Worm (Caenorhabditis elegans): ENCODE measurements around the gene srt-69.

- TF ChIP-seq F55B11.4 (tag; optimal IDR thresholded peaks at IDR 0.05; ENCODE audit: borderline replicate concordance, insufficient read depth) (no peak), mxl-1 (tag; optimal IDR thresholded peaks at IDR 0.05) (no peak), snpc-4 (GFP tag; optimal IDR thresholded peaks at IDR 0.05) (no peak), snpc-4 (tag; optimal IDR thresholded peaks at IDR 0.05) (no peak), egl-18 (GFP tag; IDR thresholded peaks at IDR 0.05) (no peak), tbx-9 (tag; optimal IDR thresholded peaks at IDR 0.05; ENCODE audit: borderline replicate concordance) (no peak), attf-6 (GFP tag; IDR thresholded peaks at IDR 0.05) (no peak), nhr-120 (GFP tag; IDR thresholded peaks at IDR 0.05) (no peak), Y95B8A.8 (GFP tag; IDR thresholded peaks at IDR 0.05) (no peak), sea-2 (GFP tag; IDR thresholded peaks at IDR 0.05) (no peak), nfya-1 (tag; optimal IDR thresholded peaks at IDR 0.05; ENCODE audit: borderline replicate concordance, insufficient read depth) (no peak), rcor-1 (GFP tag; IDR thresholded peaks at IDR 0.05) (no peak)
Measured at ce11 chrV:5272034-5272433, 6.6 kb upstream of the srt-69 start.

Data from whole organism, young adult.